Worm (Caenorhabditis elegans): ENCODE measurements around the gene nhr-13.

DNA sequence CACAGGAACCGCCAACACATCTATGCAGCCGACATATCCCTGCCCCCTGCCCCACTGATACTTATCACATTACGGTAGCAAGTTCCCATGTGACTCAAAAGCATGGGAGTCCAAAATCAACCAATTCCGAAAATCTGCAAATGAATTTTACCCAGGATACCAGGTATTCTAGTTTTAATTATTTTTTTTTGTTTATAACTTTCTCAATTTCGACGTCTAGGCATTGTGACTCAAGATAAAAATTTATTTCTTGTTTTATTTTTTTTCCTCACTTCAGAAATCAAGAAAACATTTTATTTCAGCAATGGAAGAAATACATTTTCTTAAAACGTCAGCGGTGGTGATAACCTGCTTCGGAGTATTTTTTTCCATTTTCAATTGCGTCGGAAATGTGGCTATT is 40.8 kb upstream of the nhr-13 start, which contains the start of gene srbc-24:
- TF ChIP-seq pqm-1 (tag; optimal IDR thresholded peaks at IDR 0.05) (no peak), egl-5 (tag; optimal IDR thresholded peaks at IDR 0.05) (no peak), nhr-76 (tag; optimal IDR thresholded peaks at IDR 0.05) (no peak)
